Fruit fly (Drosophila melanogaster): ENCODE results near the gene Rrp5.
A peak's percentile ranks its signal among the peaks of the same experiment; 100 is the strongest.

Rrp5 gene

dm6 chr3R:24357698-24358097 lies 24.6 kb upstream of the Rrp5 start, which contains the start of gene Golgin84:
Golgin84 (minus strand) TSS chr3R:24357938.
- no peak for TF ChIP-seq CG8301 (tag; optimal IDR thresholded peaks at IDR 0.05)
- no peak for TF ChIP-seq gl (tag; optimal IDR thresholded peaks at IDR 0.05)
- no peak for TF ChIP-seq Pif1A (GFP tag; optimal IDR thresholded peaks at IDR 0.05)
- TF ChIP-seq fd96Ca (GFP tag; IDR thresholded peaks at IDR 0.05) = no peak
- TF ChIP-seq CG9948 (tag; optimal IDR thresholded peaks at IDR 0.05) = no peak
- TF ChIP-seq CG17806 (tag; optimal IDR thresholded peaks at IDR 0.05) = no peak
- no peak for TF ChIP-seq Snoo (tag; optimal IDR thresholded peaks at IDR 0.05)
- TF ChIP-seq CG34367 (tag; optimal IDR thresholded peaks at IDR 0.05) = no peak
- TF ChIP-seq Ets98B (GFP tag; IDR thresholded peaks at IDR 0.05) = no peak
- TF ChIP-seq CG12605 (GFP tag; IDR thresholded peaks at IDR 0.05) = no peak
- no peak for TF ChIP-seq CG13204 (GFP tag; optimal IDR thresholded peaks at IDR 0.05)
- TF ChIP-seq rn (GFP tag; IDR thresholded peaks at IDR 0.05) = no peak
- no peak for TF ChIP-seq CG15710 (tag; optimal IDR thresholded peaks at IDR 0.05)
- TF ChIP-seq CG8159 (tag; optimal IDR thresholded peaks at IDR 0.05) = no peak
- no peak for TF ChIP-seq EcR (GFP tag; optimal IDR thresholded peaks at IDR 0.05)
- no peak for TF ChIP-seq CG14655 (GFP tag; optimal IDR thresholded peaks at IDR 0.05)
- no peak for TF ChIP-seq CG4496 (GFP tag; IDR thresholded peaks at IDR 0.05)
- TF ChIP-seq CG32121 (GFP tag; IDR thresholded peaks at IDR 0.05) = no peak
- no peak for TF ChIP-seq Pif1B (GFP tag; optimal IDR thresholded peaks at IDR 0.05)
- no peak for TF ChIP-seq CG10348 (GFP tag; IDR thresholded peaks at IDR 0.05)

dm6 chr3R:24353448-24353847 lies 20.3 kb upstream of the Rrp5 start:
- TF ChIP-seq gl (tag; optimal IDR thresholded peaks at IDR 0.05) (no peak), fd96Ca (GFP tag; IDR thresholded peaks at IDR 0.05) (no peak), EcR (GFP tag; optimal IDR thresholded peaks at IDR 0.05) (no peak), Pif1A (GFP tag; optimal IDR thresholded peaks at IDR 0.05) (no peak), CG32121 (GFP tag; IDR thresholded peaks at IDR 0.05) (no peak), D1 (tag; optimal IDR thresholded peaks at IDR 0.05) (no peak), CG13204 (GFP tag; optimal IDR thresholded peaks at IDR 0.05) (no peak), CG8301 (tag; optimal IDR thresholded peaks at IDR 0.05) (no peak), CG14655 (GFP tag; optimal IDR thresholded peaks at IDR 0.05) (no peak), CG10348 (GFP tag; IDR thresholded peaks at IDR 0.05) (no peak), CG9948 (tag; optimal IDR thresholded peaks at IDR 0.05) (no peak)

- TF ChIP-seq CG13204 (GFP tag; optimal IDR thresholded peaks at IDR 0.05) (no peak), CG4496 (GFP tag; IDR thresholded peaks at IDR 0.05) (0 out of 3 replicates have a peak, but pooled peaks have one; percentile 12), CG34367 (tag; optimal IDR thresholded peaks at IDR 0.05) (no peak), CG15710 (tag; optimal IDR thresholded peaks at IDR 0.05) (peak; percentile 38)
These were observed 15.5 kb upstream of the Rrp5 start, which contains the start of the genes CG5746 and CG6454 for dm6 chr3R:24348420-24349190. CG5746 (minus strand) TSS chr3R:24348791. CG6454 (plus strand) TSS chr3R:24349182.

- TF ChIP-seq Ets98B (GFP tag; IDR thresholded peaks at IDR 0.05) (no peak), CG10348 (GFP tag; IDR thresholded peaks at IDR 0.05) (no peak), CG12605 (GFP tag; IDR thresholded peaks at IDR 0.05) (peak; percentile 37; the same call in 1 of the 2 replicates), D1 (tag; optimal IDR thresholded peaks at IDR 0.05) (no peak), CG13204 (GFP tag; optimal IDR thresholded peaks at IDR 0.05) (no peak), CG32121 (GFP tag; IDR thresholded peaks at IDR 0.05) (no peak), fd96Ca (GFP tag; IDR thresholded peaks at IDR 0.05) (no peak)
These were observed 8.1 kb upstream of the Rrp5 start, which contains the start of gene Ms for dm6 chr3R:24341251-24341650. Ms (plus strand) TSS chr3R:24341551.

- TF ChIP-seq CG17806 (tag; optimal IDR thresholded peaks at IDR 0.05) = no peak
- TF ChIP-seq fd96Ca (GFP tag; IDR thresholded peaks at IDR 0.05) = no peak
- no peak for TF ChIP-seq CG12605 (GFP tag; IDR thresholded peaks at IDR 0.05)
- no peak for TF ChIP-seq CG8159 (tag; optimal IDR thresholded peaks at IDR 0.05)
- TF ChIP-seq CG32121 (GFP tag; IDR thresholded peaks at IDR 0.05) = no peak
- TF ChIP-seq CG10348 (GFP tag; IDR thresholded peaks at IDR 0.05) = no peak
These were observed 3.5 kb upstream of the Rrp5 start, which contains the start of gene CG6432 for dm6 chr3R:24336622-24337021. CG6432 (plus strand) TSS chr3R:24336922.

- TF ChIP-seq CG10348 (GFP tag; IDR thresholded peaks at IDR 0.05) = no peak
- no peak for TF ChIP-seq CG34367 (tag; optimal IDR thresholded peaks at IDR 0.05)
- no peak for TF ChIP-seq CG9948 (tag; optimal IDR thresholded peaks at IDR 0.05)
- peak; percentile 12; the same call in 1 of the 2 replicates for TF ChIP-seq Ets98B (GFP tag; IDR thresholded peaks at IDR 0.05)
- no peak for TF ChIP-seq Pif1A (GFP tag; optimal IDR thresholded peaks at IDR 0.05)
- no peak for TF ChIP-seq EcR (GFP tag; optimal IDR thresholded peaks at IDR 0.05)
- TF ChIP-seq rn (GFP tag; IDR thresholded peaks at IDR 0.05) = no peak
- TF ChIP-seq CG14655 (GFP tag; optimal IDR thresholded peaks at IDR 0.05) = no peak
These were observed 12.8 kb downstream of the Rrp5 start for dm6 chr3R:24320342-24320711.

All from whole organism, pupa.